Fruit fly (Drosophila melanogaster): Measurements from ENCODE around the gene dop.
A peak's percentile ranks its signal among the peaks of the same experiment; 100 is the strongest.

dop gene

dm6 chr3L:15534274-15535227 is 31.3 kb upstream of the dop start (continued):
- peak; percentile 57 for TF ChIP-seq h (GFP tag; optimal IDR thresholded peaks at IDR 0.05)
- peak; percentile 71 for TF ChIP-seq fru (GFP tag; optimal IDR thresholded peaks at IDR 0.05)
- TF ChIP-seq Sp1 (GFP tag; optimal IDR thresholded peaks at IDR 0.05) = peak; percentile 88

dm6 chr3L:15535228-15535598 is 30.6 kb upstream of the dop start, which contains the start of gene CrebA:
TSS of gene CrebA (plus strand) at chr3L:15535395.
- TF ChIP-seq dl (GFP tag; optimal IDR thresholded peaks at IDR 0.05; ENCODE audit: insufficient read depth in 1 of 2, partially characterized antibody in 2 of 2) (peak; percentile 83 to 89), Hr83 (GFP tag; optimal IDR thresholded peaks at IDR 0.05; ENCODE audit: poor library complexity, severe bottlenecking) (peak; percentile 80), Rel (GFP tag; optimal IDR thresholded peaks at IDR 0.05) (no peak), Rel (tag; optimal IDR thresholded peaks at IDR 0.05) (peak; percentile 18), br (GFP tag; optimal IDR thresholded peaks at IDR 0.05) (no peak), Vsx2 (GFP tag; optimal IDR thresholded peaks at IDR 0.05; ENCODE audit: partially characterized antibody) (peak; percentile 81), N (GFP tag; optimal IDR thresholded peaks at IDR 0.05) (no peak), sage (GFP tag; optimal IDR thresholded peaks at IDR 0.05) (peak; percentile 31), Dif (GFP tag; optimal IDR thresholded peaks at IDR 0.05; ENCODE audit: partially characterized antibody) (peak; percentile 91)

dm6 chr3L:15535800-15536225 is 30.0 kb upstream of the dop start:
- peak; percentile 44 for TF ChIP-seq N (GFP tag; optimal IDR thresholded peaks at IDR 0.05)
- no peak for TF ChIP-seq Rel (GFP tag; optimal IDR thresholded peaks at IDR 0.05)
- peak; percentile 77 for TF ChIP-seq Rel (tag; optimal IDR thresholded peaks at IDR 0.05)
- TF ChIP-seq dl (GFP tag; optimal IDR thresholded peaks at IDR 0.05; ENCODE audit: insufficient read depth in 1 of 2, partially characterized antibody in 2 of 2) = peak in 1 of 2 experiments; percentile 51
- no peak for TF ChIP-seq Dif (GFP tag; optimal IDR thresholded peaks at IDR 0.05; ENCODE audit: partially characterized antibody)
- peak; percentile 20 for TF ChIP-seq woc (GFP tag; optimal IDR thresholded peaks at IDR 0.05)

dm6 chr3L:15536550-15536949 is 29.3 kb upstream of the dop start:
- no peak for TF ChIP-seq CG9705 (GFP tag; optimal IDR thresholded peaks at IDR 0.05)
- no peak for TF ChIP-seq OdsH (GFP tag; optimal IDR thresholded peaks at IDR 0.05)
- no peak for TF ChIP-seq foxo (GFP tag; optimal IDR thresholded peaks at IDR 0.05)
- no peak for TF ChIP-seq fru (GFP tag; optimal IDR thresholded peaks at IDR 0.05)
- no peak for TF ChIP-seq dsf (GFP tag; optimal IDR thresholded peaks at IDR 0.05; ENCODE audit: borderline replicate concordance)
- no peak for TF ChIP-seq Sp1 (GFP tag; optimal IDR thresholded peaks at IDR 0.05)
- no peak for TF ChIP-seq GATAd (GFP tag; optimal IDR thresholded peaks at IDR 0.05)
- TF ChIP-seq CrebA (GFP tag; optimal IDR thresholded peaks at IDR 0.05; ENCODE audit: borderline replicate concordance) = no peak
- TF ChIP-seq Jra (GFP tag; optimal IDR thresholded peaks at IDR 0.05) = no peak
- TF ChIP-seq Mio (GFP tag; optimal IDR thresholded peaks at IDR 0.05) = no peak
- TF ChIP-seq Rel (GFP tag; optimal IDR thresholded peaks at IDR 0.05) = no peak
- TF ChIP-seq Rel (tag; optimal IDR thresholded peaks at IDR 0.05) = no peak
- no peak for TF ChIP-seq Vsx2 (GFP tag; optimal IDR thresholded peaks at IDR 0.05; ENCODE audit: partially characterized antibody)
- no peak for TF ChIP-seq tai (GFP tag; optimal IDR thresholded peaks at IDR 0.05)
- TF ChIP-seq psq (GFP tag; optimal IDR thresholded peaks at IDR 0.05) = no peak
- TF ChIP-seq Hr78 (GFP tag; optimal IDR thresholded peaks at IDR 0.05) = no peak
- no peak for TF ChIP-seq dmrt93B (GFP tag; optimal IDR thresholded peaks at IDR 0.05)
- TF ChIP-seq sage (GFP tag; optimal IDR thresholded peaks at IDR 0.05) = no peak
- no peak for TF ChIP-seq sv (GFP tag; optimal IDR thresholded peaks at IDR 0.05)
- TF ChIP-seq h (GFP tag; optimal IDR thresholded peaks at IDR 0.05) = no peak

dm6 chr3L:15537916-15538581 is 27.8 kb upstream of the dop start:
- TF ChIP-seq GATAd (GFP tag; optimal IDR thresholded peaks at IDR 0.05) (no peak), brk (GFP tag; optimal IDR thresholded peaks at IDR 0.05) (peak; percentile 36), Hnf4 (GFP tag; optimal IDR thresholded peaks at IDR 0.05) (peak; percentile 14), foxo (GFP tag; optimal IDR thresholded peaks at IDR 0.05) (peak in 1 of 2 experiments; percentile 56), psq (GFP tag; optimal IDR thresholded peaks at IDR 0.05) (peak; percentile 44), rgr (GFP tag; optimal IDR thresholded peaks at IDR 0.05) (peak; percentile 53), Rel (GFP tag; optimal IDR thresholded peaks at IDR 0.05) (no peak), Rel (tag; optimal IDR thresholded peaks at IDR 0.05) (peak; percentile 25), fru (GFP tag; optimal IDR thresholded peaks at IDR 0.05) (peak; percentile 66), h (GFP tag; optimal IDR thresholded peaks at IDR 0.05) (peak; percentile 68), Sp1 (GFP tag; optimal IDR thresholded peaks at IDR 0.05) (peak; percentile 24), pan (optimal IDR thresholded peaks at IDR 0.05) (no peak), sv (GFP tag; optimal IDR thresholded peaks at IDR 0.05) (peak; percentile 10), usp (GFP tag; optimal IDR thresholded peaks at IDR 0.05) (no peak), br (GFP tag; optimal IDR thresholded peaks at IDR 0.05) (peak; percentile 24), Dif (GFP tag; optimal IDR thresholded peaks at IDR 0.05; ENCODE audit: partially characterized antibody) (no peak), Myc (optimal IDR thresholded peaks at IDR 0.05) (no peak), ey (GFP tag; optimal IDR thresholded peaks at IDR 0.05) (peak; percentile 53), CG32264 (GFP tag; optimal IDR thresholded peaks at IDR 0.05) (no peak), dmrt93B (GFP tag; optimal IDR thresholded peaks at IDR 0.05) (no peak), OdsH (GFP tag; optimal IDR thresholded peaks at IDR 0.05) (peak; percentile 46)
